Fruit fly (Drosophila melanogaster): ENCODE results near the gene CG31955.
A peak's percentile ranks its signal among the peaks of the same experiment; 100 is the strongest.

CG31955 gene

dm6 chr2L:3712949-3713416 lies at the start of gene CG31955, which contains the start of gene CG2818 (continued):
- TF ChIP-seq CG33213 (GFP tag; optimal IDR thresholded peaks at IDR 0.05) (no peak), CG3163 (GFP tag; optimal IDR thresholded peaks at IDR 0.05) (no peak), H15 (GFP tag; IDR thresholded peaks at IDR 0.05) (no peak), Dek (tag; optimal IDR thresholded peaks at IDR 0.05) (no peak), Nf-YB (GFP tag; optimal IDR thresholded peaks at IDR 0.05) (no peak), Pdp1 (GFP tag; optimal IDR thresholded peaks at IDR 0.05) (no peak), Gug (GFP tag; IDR thresholded peaks at IDR 0.05) (no peak), Rfx (GFP tag; IDR thresholded peaks at IDR 0.05) (no peak), Ravus (GFP tag; IDR thresholded peaks at IDR 0.05) (no peak), fd96Cb (tag; optimal IDR thresholded peaks at IDR 0.05) (no peak), CG30403 (GFP tag; optimal IDR thresholded peaks at IDR 0.05) (no peak), trh (GFP tag; optimal IDR thresholded peaks at IDR 0.05) (no peak), prd (optimal IDR thresholded peaks at IDR 0.05) (no peak), prd (GFP tag; IDR thresholded peaks at IDR 0.05) (no peak; the same call in 2 of the 3 replicates), ERR (GFP tag; optimal IDR thresholded peaks at IDR 0.05) (peak; percentile 9), Vsx1 (GFP tag; optimal IDR thresholded peaks at IDR 0.05) (no peak), Poxn (GFP tag; IDR thresholded peaks at IDR 0.05) (no peak), abd-A (tag; optimal IDR thresholded peaks at IDR 0.05) (no peak), sens-2 (GFP tag; IDR thresholded peaks at IDR 0.05) (no peak), pb (GFP tag; optimal IDR thresholded peaks at IDR 0.05) (no peak), tio (GFP tag; optimal IDR thresholded peaks at IDR 0.05) (no peak), corto (GFP tag; optimal IDR thresholded peaks at IDR 0.05) (no peak), Hr51 (GFP tag; optimal IDR thresholded peaks at IDR 0.05) (no peak), ac (GFP tag; optimal IDR thresholded peaks at IDR 0.05) (no peak), trem (tag; optimal IDR thresholded peaks at IDR 0.05) (peak; percentile 28), CG1233 (GFP tag; optimal IDR thresholded peaks at IDR 0.05) (no peak), CG7928 (GFP tag; optimal IDR thresholded peaks at IDR 0.05) (no peak), CG11695 (GFP tag; IDR thresholded peaks at IDR 0.05) (no peak), CG4820 (GFP tag; optimal IDR thresholded peaks at IDR 0.05) (no peak), Bdp1 (GFP tag; optimal IDR thresholded peaks at IDR 0.05) (no peak), Ada2b (GFP tag; IDR thresholded peaks at IDR 0.05) (no peak), CG11398 (GFP tag; optimal IDR thresholded peaks at IDR 0.05) (no peak), CG9876 (GFP tag; optimal IDR thresholded peaks at IDR 0.05) (no peak), ap (GFP tag; IDR thresholded peaks at IDR 0.05) (no peak), CG8359 (GFP tag; optimal IDR thresholded peaks at IDR 0.05; ENCODE audit: borderline replicate concordance) (no peak), BtbVII (GFP tag; optimal IDR thresholded peaks at IDR 0.05) (no peak), Blimp-1 (GFP tag; optimal IDR thresholded peaks at IDR 0.05) (no peak), TFAM (GFP tag; optimal IDR thresholded peaks at IDR 0.05) (no peak), Drgx (GFP tag; IDR thresholded peaks at IDR 0.05) (no peak), CG4404 (GFP tag; IDR thresholded peaks at IDR 0.05) (no peak), CG31388 (GFP tag; optimal IDR thresholded peaks at IDR 0.05) (no peak), Atf6 (GFP tag; IDR thresholded peaks at IDR 0.05) (no peak), CG1602 (GFP tag; optimal IDR thresholded peaks at IDR 0.05) (no peak), ara (GFP tag; IDR thresholded peaks at IDR 0.05) (no peak), slp2 (GFP tag; optimal IDR thresholded peaks at IDR 0.05) (no peak), CG8388 (GFP tag; optimal IDR thresholded peaks at IDR 0.05) (no peak), pros (GFP tag; optimal IDR thresholded peaks at IDR 0.05) (no peak), nerfin-1 (tag; optimal IDR thresholded peaks at IDR 0.05) (no peak), CG8765 (GFP tag; IDR thresholded peaks at IDR 0.05) (no peak), CG18262 (tag; optimal IDR thresholded peaks at IDR 0.05) (no peak), lola (GFP tag; optimal IDR thresholded peaks at IDR 0.05) (no peak), CG7786 (GFP tag; optimal IDR thresholded peaks at IDR 0.05) (no peak)

Data from whole organism, embryonic.